Worm (Caenorhabditis elegans) whole organism, mixed stage, embryonic: ENCODE results near the gene atg-16.2.

Source experiments
- bed-3 ChIP-seq: fragments of 200-800 bp; sonication (Bioruptor generic); optimal IDR thresholded peaks from 3 replicates; lab custom pipeline; 2018; ENCODE audit warnings: mild to moderate bottlenecking, missing genetic modification characterization, moderate library complexity, missing compliant biosample characterization
- ceh-39 ChIP-seq: fragments of 150-350 bp; optimal IDR thresholded peaks from 2 replicates; lab custom pipeline; 2014; ENCODE audit warnings: missing biosample characterization, missing genetic modification characterization
- cnd-1 ChIP-seq: fragments of 200-800 bp; sonication (Bioruptor generic); optimal IDR thresholded peaks from 2 replicates; lab custom pipeline; 2018; ENCODE audit warnings: mild to moderate bottlenecking, missing genetic modification characterization, missing compliant biosample characterization
- lsy-2 ChIP-seq: fragments of 150-350 bp; optimal IDR thresholded peaks from 2 replicates; lab custom pipeline; 2014; ENCODE audit warnings: missing biosample characterization, missing genetic modification characterization
- mep-1 ChIP-seq: fragments of 150-350 bp; optimal IDR thresholded peaks from 2 replicates; lab custom pipeline; 2017; ENCODE audit warnings: missing biosample characterization, missing genetic modification reagents, missing genetic modification characterization, inconsistent platforms
- mls-2 ChIP-seq: sonication (generic microtip); optimal IDR thresholded peaks from 2 replicates; lab custom pipeline; 2016; ENCODE audit warnings: mild to moderate bottlenecking, missing genetic modification characterization, moderate library complexity, missing compliant biosample characterization
- nhr-2 ChIP-seq: fragments of 150-350 bp; optimal IDR thresholded peaks from 2 replicates; lab custom pipeline; 2014; ENCODE audit warnings: missing biosample characterization, missing genetic modification characterization
- pha-4 ChIP-seq: fragments of 150-350 bp; optimal IDR thresholded peaks from 2 replicates; lab custom pipeline; 2018; ENCODE audit warnings: missing biosample characterization, missing genetic modification reagents, missing genetic modification characterization
- sem-2 ChIP-seq: fragments of 200-800 bp; sonication (Bioruptor generic); optimal IDR thresholded peaks from 2 replicates; lab custom pipeline; 2018; ENCODE audit warnings: mild to moderate bottlenecking, missing genetic modification characterization, missing compliant biosample characterization
- snpc-4 ChIP-seq: fragments of 150-350 bp; optimal IDR thresholded peaks from 2 replicates; lab custom pipeline; 2014; ENCODE audit warnings: missing biosample characterization, missing genetic modification characterization
- tbx-8 ChIP-seq: fragments of 200-800 bp; sonication (Bioruptor generic); optimal IDR thresholded peaks from 2 replicates; lab custom pipeline; 2018; ENCODE audit warnings: mild to moderate bottlenecking, missing genetic modification characterization, moderate library complexity, missing compliant biosample characterization
- zip-8 ChIP-seq: fragments of 150-350 bp; optimal IDR thresholded peaks from 2 replicates; lab custom pipeline; 2014; ENCODE audit warnings: missing biosample characterization, missing genetic modification characterization
- ztf-11 ChIP-seq: fragments of 150-350 bp; optimal IDR thresholded peaks from 2 replicates; lab custom pipeline; 2014; ENCODE audit warnings: missing biosample characterization, missing genetic modification characterization

The atg-16.2 gene

DNA sequence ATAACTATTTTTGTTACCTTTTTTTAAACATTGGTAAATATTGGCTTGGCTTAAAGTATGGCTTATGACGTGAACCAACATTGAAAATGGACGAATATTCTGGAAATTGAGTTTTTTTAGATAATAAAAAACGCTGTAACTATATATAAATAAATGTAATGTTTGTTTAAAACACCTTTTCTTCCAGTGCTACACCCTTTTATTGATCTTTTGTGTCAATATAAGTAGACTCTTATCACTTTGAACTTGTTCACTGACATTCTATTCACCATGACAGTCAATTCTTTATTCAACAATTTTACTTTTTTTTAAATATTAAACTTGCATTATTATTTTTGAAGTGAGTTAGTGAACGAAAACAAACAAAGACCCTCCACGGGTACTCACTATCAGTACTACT is 50.0 kb downstream of the atg-16.2 start, which contains the start of gene T25D10.1:
Gene T25D10.1 (plus strand): TSS at position 169 of the 400 bp plus-strand sequence.
- TF ChIP-seq cnd-1 (tag; lab: Kevin White, UChicago) (no peak), ceh-39 (tag; lab: Kevin White, UChicago) (no peak), bed-3 (GFP tag; lab: Kevin White, UChicago) (no peak), zip-8 (tag; lab: Kevin White, UChicago) (no peak), nhr-2 (tag; lab: Kevin White, UChicago) (no peak), snpc-4 (no peak), mep-1 (tag; lab: Kevin White, UChicago) (no peak), sem-2 (no peak), tbx-8 (no peak), pha-4 (tag; lab: Kevin White, UChicago) (no peak)

- TF ChIP-seq zip-8 (tag; lab: Kevin White, UChicago) (no peak), lsy-2 (tag; lab: Kevin White, UChicago) (no peak), bed-3 (GFP tag; lab: Kevin White, UChicago) (no peak), ztf-11 (tag; lab: Kevin White, UChicago) (no peak), mls-2 (tag; lab: Kevin White, UChicago) (no peak), nhr-2 (tag; lab: Kevin White, UChicago) (no peak), pha-4 (tag; lab: Kevin White, UChicago) (no peak)
- TF ChIP-seq, all 35 proteins: peak for 0
Observed at ce11 chrII:6401649-6402048, 51.5 kb downstream of the atg-16.2 start, which contains the start of gene btb-2. Gene btb-2 (plus strand): TSS chrII:6401949.
